Worm (Caenorhabditis elegans) whole organism, midembryonic: Measurements from ENCODE around the gene F59H6.14.
"Not testable (repeated sequence)": the region's sequence is repeated elsewhere in the genome, so short reads cannot be mapped to it uniquely, and the experiment has no call there.

Experiments used
- T22C8.4 ChIP-seq: fragments of 200-800 bp; sonication (Bioruptor generic); IDR thresholded peaks from 2 replicates; pipeline ENCODE4 v1.3.6; 2022; ENCODE audit warnings: missing genetic modification characterization, missing compliant biosample characterization
- cog-1 ChIP-seq: sonication (generic microtip); optimal IDR thresholded peaks from 2 replicates; lab custom pipeline; 2016; ENCODE audit warnings: missing genetic modification characterization, missing compliant biosample characterization
- flt-1 ChIP-seq: fragments of 200-800 bp; sonication (Bioruptor generic); IDR thresholded peaks from 2 replicates; pipeline ENCODE4 v1.3.6; 2022; ENCODE audit warnings: missing genetic modification characterization, missing compliant biosample characterization
- klf-2 ChIP-seq: fragments of 200-800 bp; sonication (Bioruptor generic); conservative IDR thresholded peaks from 2 replicates; pipeline ENCODE4 v1.3.6; 2022; ENCODE audit warnings: missing genetic modification reagents, missing genetic modification characterization, missing compliant biosample characterization
- med-1 ChIP-seq: sonication (generic microtip); optimal IDR thresholded peaks from 2 replicates; lab custom pipeline; 2017; ENCODE audit warnings: missing genetic modification characterization, mild to moderate bottlenecking, missing compliant biosample characterization, antibody characterized with exemption, missing genetic modification reagents; ENCODE audit not compliant: insufficient read depth
- ref-1 ChIP-seq: fragments of 200-800 bp; sonication (Bioruptor generic); conservative IDR thresholded peaks from 2 replicates; pipeline ENCODE4 v1.3.6; 2022; ENCODE audit warnings: missing genetic modification reagents, missing genetic modification characterization, missing compliant biosample characterization
- tab-1 ChIP-seq: fragments of 200-800 bp; sonication (Bioruptor generic); IDR thresholded peaks from 2 replicates; pipeline ENCODE4 v1.3.6; 2022; ENCODE audit warnings: missing genetic modification characterization, missing compliant biosample characterization
- ztf-23 ChIP-seq: fragments of 200-800 bp; sonication (Bioruptor generic); IDR thresholded peaks from 2 replicates; pipeline ENCODE4 v1.3.6; 2022; ENCODE audit warnings: missing genetic modification reagents, missing genetic modification characterization, missing compliant biosample characterization
- ztf-29 ChIP-seq: fragments of 200-800 bp; sonication (Bioruptor generic); IDR thresholded peaks from 2 replicates; pipeline ENCODE4 v1.3.6; 2022; ENCODE audit warnings: missing genetic modification reagents, missing genetic modification characterization, missing compliant biosample characterization

F59H6.14 gene

DNA sequence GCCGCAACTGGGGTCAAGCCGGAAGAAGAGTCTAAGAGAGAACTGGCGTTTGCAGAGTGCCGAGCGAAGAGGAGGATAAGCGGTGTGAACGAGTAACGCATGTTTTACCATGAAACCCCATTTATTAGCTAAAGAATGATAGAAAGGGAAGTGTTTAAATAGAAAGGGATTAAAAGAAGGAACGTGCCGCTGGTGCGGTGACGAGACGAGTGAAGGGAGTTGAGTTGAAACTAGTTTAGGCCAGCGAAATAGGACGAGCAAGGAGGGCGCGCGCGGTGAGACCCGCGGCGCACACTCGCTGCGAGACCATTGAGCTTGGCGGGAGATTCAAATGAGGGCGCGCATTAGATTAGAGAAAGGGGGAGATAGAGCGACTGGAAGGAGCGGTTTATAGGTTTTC is 13.2 kb downstream of the F59H6.14 start, which contains the start of gene math-1:
Gene math-1, minus strand, starts transcription at position 101 of the 400 bp plus-strand sequence.
- TF ChIP-seq cog-1 (tag; lab: Kevin White, UChicago); ref-1; flt-1 (GFP tag; lab: Robert Waterston, UW): not testable (repeated sequence)

DNA sequence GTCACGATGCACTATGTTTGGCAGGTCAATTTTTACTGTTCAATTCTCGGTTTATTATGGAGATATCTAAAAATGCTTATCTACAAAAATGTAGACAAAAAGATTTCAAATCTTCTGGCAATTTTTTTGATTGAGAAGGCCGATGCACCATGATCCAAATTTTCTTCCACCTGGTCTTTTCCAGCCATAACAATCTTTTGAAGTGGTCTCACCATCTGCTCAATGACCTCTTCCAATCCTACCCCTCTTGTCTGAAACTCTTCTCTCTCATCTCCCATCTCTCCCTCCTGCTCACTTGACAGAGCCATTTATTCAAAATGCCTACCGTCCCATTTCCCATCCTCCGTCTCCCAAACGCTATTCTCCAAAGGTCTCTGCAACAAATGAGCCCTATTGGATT is 18.0 kb downstream of the F59H6.14 start, which contains the start of gene fbxb-35:
Gene fbxb-35, plus strand, starts transcription at position 301 of the 400 bp plus-strand sequence.
- TF ChIP-seq flt-1 (GFP tag; lab: Robert Waterston, UW), result no peak
- no peak for TF ChIP-seq ztf-23 (GFP tag; lab: Robert Waterston, UW)
- no peak for TF ChIP-seq ztf-29 (GFP tag; lab: Robert Waterston, UW)
- no peak for TF ChIP-seq klf-2 (GFP tag; lab: Robert Waterston, UW)
- no peak for TF ChIP-seq tab-1 (GFP tag; lab: Robert Waterston, UW)
- no peak for TF ChIP-seq cog-1 (tag; lab: Kevin White, UChicago)
- TF ChIP-seq med-1, result no peak
- TF ChIP-seq T22C8.4 (GFP tag; lab: Robert Waterston, UW), result no peak
- no peak for TF ChIP-seq ref-1

DNA sequence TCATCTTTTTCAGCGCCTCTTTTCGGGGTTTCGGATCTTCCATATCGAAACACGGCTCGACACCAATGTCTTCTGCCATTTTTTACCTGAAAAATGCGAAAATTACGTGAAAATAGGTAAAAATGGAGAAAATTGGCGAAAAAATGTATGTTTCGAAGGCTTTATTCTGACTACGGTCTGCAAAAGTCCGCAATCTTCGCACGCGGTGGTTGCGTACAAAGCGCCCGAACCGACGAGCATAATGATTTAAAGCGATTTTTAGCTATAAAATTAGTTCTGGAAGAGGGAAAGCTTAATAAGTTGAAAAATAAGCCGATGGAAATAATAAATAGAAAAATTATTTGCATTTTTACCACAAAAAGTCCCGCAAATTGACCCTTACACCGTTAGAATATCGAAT is 25.6 kb downstream of the F59H6.14 start, which contains the start of gene F07E5.5:
Gene F07E5.5, minus strand, starts transcription at position 86 of the 400 bp plus-strand sequence.
- TF ChIP-seq klf-2 (GFP tag; lab: Robert Waterston, UW) (no peak), T22C8.4 (GFP tag; lab: Robert Waterston, UW) (no peak), tab-1 (GFP tag; lab: Robert Waterston, UW) (no peak), cog-1 (tag; lab: Kevin White, UChicago) (no peak), ztf-23 (GFP tag; lab: Robert Waterston, UW) (no peak), med-1 (no peak), flt-1 (GFP tag; lab: Robert Waterston, UW) (no peak), ztf-29 (GFP tag; lab: Robert Waterston, UW) (no peak), ref-1 (no peak)

DNA sequence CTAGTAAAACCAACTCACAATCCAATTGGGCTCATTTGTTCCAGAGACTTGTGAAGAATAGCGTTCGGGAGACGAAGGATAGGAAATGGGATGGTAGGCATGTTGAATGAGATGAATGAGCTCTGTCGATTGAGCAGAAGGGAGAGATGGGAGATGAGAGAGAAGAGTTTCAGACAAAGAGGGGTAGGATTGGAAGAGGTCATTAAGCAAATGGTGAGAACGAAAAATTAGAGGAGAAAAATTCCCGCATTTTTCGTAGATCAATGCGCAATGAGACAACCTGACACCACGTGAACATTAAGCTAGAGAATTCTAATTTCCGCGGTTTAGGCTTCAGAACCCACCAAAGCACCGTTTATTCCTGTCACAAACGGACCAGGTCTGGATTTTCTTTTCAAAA is 30.6 kb downstream of the F59H6.14 start, which contains the start of gene F07E5.13:
Gene F07E5.13, minus strand, starts transcription at position 101 of the 400 bp plus-strand sequence.
- TF ChIP-seq klf-2 (GFP tag; lab: Robert Waterston, UW) (no peak), cog-1 (tag; lab: Kevin White, UChicago) (no peak), tab-1 (GFP tag; lab: Robert Waterston, UW) (no peak)

DNA sequence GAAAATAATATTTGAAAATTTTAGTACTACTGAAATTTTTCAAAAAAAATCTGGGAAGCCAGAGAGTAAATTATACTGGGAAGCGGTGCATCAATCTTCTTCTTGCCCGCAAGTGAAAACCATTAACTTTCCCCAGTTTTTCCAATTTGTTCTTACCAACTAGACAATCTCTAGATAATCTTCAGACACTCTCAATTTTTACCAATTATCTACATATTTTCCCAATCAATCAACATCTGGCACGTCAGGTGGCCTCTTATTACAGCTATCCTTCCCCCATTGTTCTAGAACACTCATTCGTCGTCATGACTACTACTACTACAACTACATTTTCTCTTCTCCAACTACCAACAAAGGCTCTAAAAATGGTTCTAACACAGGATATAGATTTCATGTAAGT is 31.1 kb downstream of the F59H6.14 start, which contains the start of gene fbxb-6:
Gene fbxb-6, plus strand, starts transcription at position 301 of the 400 bp plus-strand sequence.
- TF ChIP-seq cog-1 (tag; lab: Kevin White, UChicago), result no peak
- TF ChIP-seq T22C8.4 (GFP tag; lab: Robert Waterston, UW), result no peak
- TF ChIP-seq ztf-23 (GFP tag; lab: Robert Waterston, UW), result no peak
- no peak for TF ChIP-seq ztf-29 (GFP tag; lab: Robert Waterston, UW)
- TF ChIP-seq ref-1, result no peak
- no peak for TF ChIP-seq klf-2 (GFP tag; lab: Robert Waterston, UW)
- no peak for TF ChIP-seq med-1
- TF ChIP-seq flt-1 (GFP tag; lab: Robert Waterston, UW), result no peak
- TF ChIP-seq tab-1 (GFP tag; lab: Robert Waterston, UW), result no peak

DNA sequence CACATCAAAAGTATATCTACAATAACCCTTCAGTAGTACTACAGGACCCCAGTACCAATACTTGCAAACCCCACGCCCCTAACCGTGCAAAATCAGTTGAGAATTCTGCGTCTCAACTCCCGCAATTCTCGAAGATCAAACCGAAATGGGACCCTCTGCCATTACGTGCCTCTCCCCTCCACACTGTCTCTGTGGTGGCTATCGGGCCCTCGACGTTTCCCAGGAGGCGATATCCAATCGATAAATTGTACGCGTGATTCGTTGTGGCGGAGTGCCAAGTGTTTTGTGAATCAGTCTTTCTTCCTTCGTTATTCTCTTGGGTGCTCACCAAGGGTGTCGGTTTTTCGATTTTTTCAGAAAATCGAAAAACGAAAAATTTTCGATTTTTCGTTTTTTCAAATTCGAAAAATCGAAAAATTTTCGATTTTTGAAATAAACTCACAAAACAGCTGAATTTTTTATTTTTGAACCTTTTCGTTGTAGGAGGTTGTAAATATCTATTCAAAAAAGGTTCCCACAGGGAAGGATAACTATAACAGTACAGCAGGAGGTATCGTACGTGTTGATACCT is 34.1 kb downstream of the F59H6.14 start, which contains the start of gene F07E5.12:
Gene F07E5.12, plus strand, starts transcription at position 521 of the 571 bp plus-strand sequence.
- TF ChIP-seq tab-1 (GFP tag; lab: Robert Waterston, UW); ref-1; cog-1 (tag; lab: Kevin White, UChicago): not testable (repeated sequence)

DNA sequence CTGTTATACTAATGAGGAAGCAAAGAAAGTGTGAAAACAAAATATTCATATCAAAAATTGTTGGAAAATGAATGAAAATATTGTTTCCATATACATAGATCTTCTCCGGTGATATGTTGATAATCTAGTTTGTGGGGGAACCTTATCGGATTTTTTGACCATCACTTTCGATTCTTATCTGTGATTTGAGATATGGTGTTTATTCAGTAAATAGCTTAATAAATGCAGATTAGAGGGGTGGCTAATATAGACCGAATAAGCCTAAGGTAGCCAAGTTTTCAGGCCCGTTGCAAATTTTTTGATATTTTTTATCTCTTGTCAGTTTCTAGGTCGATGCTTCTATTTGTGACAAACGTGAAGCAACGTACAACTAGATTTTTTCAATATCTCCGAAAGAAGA is 38.0 kb downstream of the F59H6.14 start, which contains the start of gene F07E5.7:
Gene F07E5.7, minus strand, starts transcription at position 101 of the 400 bp plus-strand sequence.
- TF ChIP-seq flt-1 (GFP tag; lab: Robert Waterston, UW) (no peak), tab-1 (GFP tag; lab: Robert Waterston, UW) (no peak), klf-2 (GFP tag; lab: Robert Waterston, UW) (no peak), T22C8.4 (GFP tag; lab: Robert Waterston, UW) (no peak), ztf-23 (GFP tag; lab: Robert Waterston, UW) (no peak), ref-1 (no peak), med-1 (no peak), cog-1 (tag; lab: Kevin White, UChicago) (no peak), ztf-29 (GFP tag; lab: Robert Waterston, UW) (no peak)

DNA sequence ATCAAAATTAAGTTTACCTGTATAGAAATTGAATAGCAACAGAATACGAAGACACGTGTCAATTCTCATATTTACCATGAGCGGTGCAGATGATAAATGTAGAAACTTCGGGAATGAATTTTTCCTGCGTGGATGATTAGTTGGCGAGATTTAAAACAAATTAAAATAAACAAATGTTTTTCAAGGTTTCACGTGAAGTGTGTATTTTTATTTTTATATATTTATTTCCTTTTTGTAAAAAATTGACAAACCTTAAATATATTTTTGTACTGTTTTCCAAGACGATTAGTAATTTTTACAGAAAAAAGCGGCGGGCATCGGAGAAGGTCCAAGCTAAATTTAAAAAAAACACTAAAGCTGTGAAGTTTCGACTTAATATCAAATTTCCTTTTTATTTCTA is 42.1 kb downstream of the F59H6.14 start, which contains the start of gene F07E5.8:
Gene F07E5.8, minus strand, starts transcription at position 101 of the 400 bp plus-strand sequence.
- TF ChIP-seq klf-2 (GFP tag; lab: Robert Waterston, UW) (no peak), T22C8.4 (GFP tag; lab: Robert Waterston, UW) (no peak), ref-1 (no peak), med-1 (no peak), ztf-23 (GFP tag; lab: Robert Waterston, UW) (no peak), flt-1 (GFP tag; lab: Robert Waterston, UW) (no peak), ztf-29 (GFP tag; lab: Robert Waterston, UW) (no peak), tab-1 (GFP tag; lab: Robert Waterston, UW) (no peak)

DNA sequence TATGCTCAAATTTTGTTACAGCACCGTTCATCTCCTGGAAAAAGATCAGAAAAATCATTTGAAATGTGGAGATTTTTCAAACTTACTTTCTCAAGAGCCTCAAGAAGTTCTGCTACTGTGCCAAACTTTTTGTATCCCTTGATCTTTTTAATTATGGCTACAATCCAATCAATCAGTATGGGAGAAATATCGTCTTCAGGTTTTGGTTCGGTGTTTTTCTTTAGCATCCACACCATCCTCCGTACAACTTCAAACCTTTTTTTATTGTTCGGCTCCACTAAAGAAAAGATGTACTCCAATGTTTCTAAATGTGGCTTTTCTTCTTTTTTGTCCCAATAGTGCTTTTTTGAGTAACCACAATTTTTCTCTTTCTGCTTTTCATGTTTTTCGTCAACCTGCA is 43.1 kb downstream of the F59H6.14 start:
- no peak for TF ChIP-seq ref-1
- TF ChIP-seq T22C8.4 (GFP tag; lab: Robert Waterston, UW), result no peak
- TF ChIP-seq cog-1 (tag; lab: Kevin White, UChicago), result no peak
- no peak for TF ChIP-seq flt-1 (GFP tag; lab: Robert Waterston, UW)
- TF ChIP-seq tab-1 (GFP tag; lab: Robert Waterston, UW), result no peak
- TF ChIP-seq klf-2 (GFP tag; lab: Robert Waterston, UW), result no peak
- no peak for TF ChIP-seq med-1
- no peak for TF ChIP-seq ztf-23 (GFP tag; lab: Robert Waterston, UW)
- TF ChIP-seq ztf-29 (GFP tag; lab: Robert Waterston, UW), result no peak
